Fruit fly (Drosophila melanogaster): ENCODE data around the gene sn.

sn gene

dm6 chrX:7946858-7947313 is 16.9 kb upstream of the sn start, which contains the start of gene orion:
Gene orion, minus strand, starts transcription at chrX:7946908.
- TF ChIP-seq Hr78 (GFP tag; optimal IDR thresholded peaks at IDR 0.05) (no peak), Vsx2 (GFP tag; optimal IDR thresholded peaks at IDR 0.05; ENCODE audit: partially characterized antibody) (peak; percentile 94), br (GFP tag; optimal IDR thresholded peaks at IDR 0.05) (peak; percentile 2), Rel (GFP tag; optimal IDR thresholded peaks at IDR 0.05) (no peak), Rel (tag; optimal IDR thresholded peaks at IDR 0.05) (peak; percentile 69), jim (GFP tag; optimal IDR thresholded peaks at IDR 0.05) (peak; percentile 60), Myc (optimal IDR thresholded peaks at IDR 0.05) (no peak), CG9705 (GFP tag; optimal IDR thresholded peaks at IDR 0.05) (no peak), dl (GFP tag; optimal IDR thresholded peaks at IDR 0.05; ENCODE audit: insufficient read depth in 1 of 2, partially characterized antibody in 2 of 2) (peak; percentile 45 to 53), psq (GFP tag; optimal IDR thresholded peaks at IDR 0.05) (peak; percentile 58), Dif (GFP tag; optimal IDR thresholded peaks at IDR 0.05; ENCODE audit: partially characterized antibody) (peak; percentile 90)

- no peak for TF ChIP-seq br (GFP tag; optimal IDR thresholded peaks at IDR 0.05)
- no peak for TF ChIP-seq Myc (optimal IDR thresholded peaks at IDR 0.05)
- TF ChIP-seq sage (GFP tag; optimal IDR thresholded peaks at IDR 0.05) = no peak
- TF ChIP-seq N (GFP tag; optimal IDR thresholded peaks at IDR 0.05) = no peak
- TF ChIP-seq Hnf4 (GFP tag; optimal IDR thresholded peaks at IDR 0.05) = no peak
- TF ChIP-seq brk (GFP tag; optimal IDR thresholded peaks at IDR 0.05) = no peak
These were observed 7.9 kb upstream of the sn start, which contains the start of the genes CG15332 and CG15330 for dm6 chrX:7955890-7956289. Gene CG15332, minus strand, starts transcription at chrX:7955990. Gene CG15330, plus strand, starts transcription at chrX:7956064.

dm6 chrX:7959025-7959424 is 4.8 kb upstream of the sn start:
- TF ChIP-seq Hr83 (GFP tag; optimal IDR thresholded peaks at IDR 0.05; ENCODE audit: poor library complexity, severe bottlenecking) (no peak), woc (GFP tag; optimal IDR thresholded peaks at IDR 0.05) (no peak), pan (optimal IDR thresholded peaks at IDR 0.05) (no peak), HLH106 (tag; optimal IDR thresholded peaks at IDR 0.05) (no peak), usp (GFP tag; optimal IDR thresholded peaks at IDR 0.05) (no peak), OdsH (GFP tag; optimal IDR thresholded peaks at IDR 0.05) (no peak), Jra (GFP tag; optimal IDR thresholded peaks at IDR 0.05) (no peak), Vsx2 (GFP tag; optimal IDR thresholded peaks at IDR 0.05; ENCODE audit: partially characterized antibody) (no peak), ey (GFP tag; optimal IDR thresholded peaks at IDR 0.05) (no peak), rgr (GFP tag; optimal IDR thresholded peaks at IDR 0.05) (no peak), Abd-B (GFP tag; optimal IDR thresholded peaks at IDR 0.05) (no peak)

dm6 chrX:7959512-7959911 is 4.3 kb upstream of the sn start:
- TF ChIP-seq Myc (optimal IDR thresholded peaks at IDR 0.05) = no peak
- no peak for TF ChIP-seq Mio (GFP tag; optimal IDR thresholded peaks at IDR 0.05)
- no peak for TF ChIP-seq lola (GFP tag; optimal IDR thresholded peaks at IDR 0.05)
- no peak for TF ChIP-seq Hr83 (GFP tag; optimal IDR thresholded peaks at IDR 0.05; ENCODE audit: poor library complexity, severe bottlenecking)
- TF ChIP-seq OdsH (GFP tag; optimal IDR thresholded peaks at IDR 0.05) = no peak
- TF ChIP-seq GATAd (GFP tag; optimal IDR thresholded peaks at IDR 0.05) = no peak
- no peak for TF ChIP-seq Rel (GFP tag; optimal IDR thresholded peaks at IDR 0.05)
- no peak for TF ChIP-seq Rel (tag; optimal IDR thresholded peaks at IDR 0.05)
- no peak for TF ChIP-seq psq (GFP tag; optimal IDR thresholded peaks at IDR 0.05)
- no peak for TF ChIP-seq sage (GFP tag; optimal IDR thresholded peaks at IDR 0.05)
- TF ChIP-seq Vsx2 (GFP tag; optimal IDR thresholded peaks at IDR 0.05; ENCODE audit: partially characterized antibody) = no peak
- TF ChIP-seq dl (GFP tag; optimal IDR thresholded peaks at IDR 0.05; ENCODE audit: insufficient read depth in 1 of 2, partially characterized antibody in 2 of 2) = no peak
- TF ChIP-seq Jra (GFP tag; optimal IDR thresholded peaks at IDR 0.05) = no peak

- no peak for TF ChIP-seq br (GFP tag; optimal IDR thresholded peaks at IDR 0.05)
- TF ChIP-seq CG9705 (GFP tag; optimal IDR thresholded peaks at IDR 0.05) = no peak
- no peak for TF ChIP-seq dmrt93B (GFP tag; optimal IDR thresholded peaks at IDR 0.05)
- TF ChIP-seq Hr78 (GFP tag; optimal IDR thresholded peaks at IDR 0.05) = no peak
- no peak for TF ChIP-seq N (GFP tag; optimal IDR thresholded peaks at IDR 0.05)
- no peak for TF ChIP-seq h (GFP tag; optimal IDR thresholded peaks at IDR 0.05)
- no peak for TF ChIP-seq rgr (GFP tag; optimal IDR thresholded peaks at IDR 0.05)
- TF ChIP-seq brk (GFP tag; optimal IDR thresholded peaks at IDR 0.05) = no peak
- TF ChIP-seq HLH106 (tag; optimal IDR thresholded peaks at IDR 0.05) = no peak
- TF ChIP-seq Hr83 (GFP tag; optimal IDR thresholded peaks at IDR 0.05; ENCODE audit: poor library complexity, severe bottlenecking) = no peak
- TF ChIP-seq Myc (optimal IDR thresholded peaks at IDR 0.05) = no peak
- no peak for TF ChIP-seq sage (GFP tag; optimal IDR thresholded peaks at IDR 0.05)
These were observed 2.8 kb upstream of the sn start for dm6 chrX:7960988-7961387.

All from whole organism, wandering third instar larva.